Worm (Caenorhabditis elegans): ENCODE results near the gene prdx-3.

- TF ChIP-seq nhr-237 (tag; optimal IDR thresholded peaks at IDR 0.05) (no peak), mdl-1 (tag; optimal IDR thresholded peaks at IDR 0.05) (no peak), ztf-11 (tag; optimal IDR thresholded peaks at IDR 0.05) (no peak), nhr-77 (tag; optimal IDR thresholded peaks at IDR 0.05) (no peak), F13H6.1 (tag; optimal IDR thresholded peaks at IDR 0.05) (no peak), unc-39 (tag; optimal IDR thresholded peaks at IDR 0.05) (no peak)
These were observed 48.0 kb upstream of the prdx-3 start for ce11 chrIII:4359208-4359607.

Measured in whole organism, L2 larva.